Fruit fly (Drosophila melanogaster): ENCODE data around the gene CG32712.

dm6 chrX:8433709-8434108 is at the start of gene CG32712:
- TF ChIP-seq h (optimal IDR thresholded peaks at IDR 0.05) (no peak), insv (optimal IDR thresholded peaks at IDR 0.05) (no peak)

Measured in Kc167 (cell line).